Worm (Caenorhabditis elegans) whole organism, L3 larva: ENCODE results near the gene cyp-35B2.
A peak's percentile ranks its signal among the peaks of the same experiment; 100 is the strongest.

ENCODE experiments used
- R02D3.7 ChIP-seq: fragments of 150-350 bp; optimal IDR thresholded peaks from 2 replicates; lab custom pipeline; 2014; ENCODE audit warnings: missing biosample characterization, missing genetic modification characterization
- ZK546.5 ChIP-seq: sonication (generic microtip); optimal IDR thresholded peaks from 2 replicates; lab custom pipeline; 2017; ENCODE audit warnings: missing biosample characterization, missing genetic modification characterization
- ama-1 ChIP-seq: fragments of 150-350 bp; optimal IDR thresholded peaks from 2 replicates; lab custom pipeline; 2018
- ceh-28 ChIP-seq: fragments of 150-350 bp; optimal IDR thresholded peaks from 2 replicates; lab custom pipeline; 2014; ENCODE audit warnings: missing biosample characterization, missing genetic modification reagents, missing genetic modification characterization
- ceh-82 ChIP-seq: fragments of 150-350 bp; optimal IDR thresholded peaks from 2 replicates; lab custom pipeline; 2014; ENCODE audit warnings: missing biosample characterization, missing genetic modification characterization
- ceh-9 ChIP-seq: sonication (generic microtip); optimal IDR thresholded peaks from 2 replicates; lab custom pipeline; 2018; ENCODE audit warnings: missing biosample characterization, missing genetic modification characterization
- daf-12 ChIP-seq: fragments of 150-350 bp; optimal IDR thresholded peaks from 2 replicates; lab custom pipeline; 2014; ENCODE audit warnings: missing biosample characterization, missing genetic modification reagents, missing genetic modification characterization
- egl-5 ChIP-seq: fragments of 150-350 bp; optimal IDR thresholded peaks from 2 replicates; lab custom pipeline; 2017; ENCODE audit warnings: missing biosample characterization, missing genetic modification reagents, missing genetic modification characterization, inconsistent platforms
- elt-1 ChIP-seq: fragments of 150-350 bp; optimal IDR thresholded peaks from 2 replicates; lab custom pipeline; 2014; ENCODE audit warnings: missing biosample characterization, missing genetic modification characterization
- elt-3 ChIP-seq, 3 experiments: fragments of 150-350 bp in 1 of 3; sonication (generic microtip) in 2 of 3; optimal IDR thresholded peaks; 2 replicates in 2 of 3; 4 replicates in 1 of 3; lab custom pipeline; 2014 to 2017; ENCODE audit warnings: missing biosample characterization in 3 of 3, missing genetic modification characterization in 3 of 3
- eor-1 ChIP-seq, 2 experiments: fragments of 150-350 bp; optimal IDR thresholded peaks; 2 replicates each; lab custom pipeline; 2014 to 2018; ENCODE audit warnings: missing biosample characterization in 2 of 2, missing genetic modification characterization in 2 of 2
- fkh-2 ChIP-seq: fragments of 150-350 bp; optimal IDR thresholded peaks from 2 replicates; lab custom pipeline; 2014; ENCODE audit warnings: missing biosample characterization, missing genetic modification reagents, missing genetic modification characterization
- fos-1 ChIP-seq: fragments of 150-350 bp; optimal IDR thresholded peaks from 2 replicates; lab custom pipeline; 2014; ENCODE audit warnings: missing biosample characterization, missing genetic modification characterization
- hmg-11 ChIP-seq: sonication (generic microtip); optimal IDR thresholded peaks from 2 replicates; lab custom pipeline; 2016; ENCODE audit warnings: missing genetic modification characterization, missing compliant biosample characterization
- jun-1 ChIP-seq: fragments of 150-350 bp; optimal IDR thresholded peaks from 2 replicates; lab custom pipeline; 2014; ENCODE audit warnings: missing biosample characterization, missing genetic modification reagents, missing genetic modification characterization
- lin-15B ChIP-seq: fragments of 150-350 bp; optimal IDR thresholded peaks from 2 replicates; lab custom pipeline; 2014; ENCODE audit warnings: missing biosample characterization, missing genetic modification characterization
- lin-39 ChIP-seq: fragments of 150-350 bp; optimal IDR thresholded peaks from 2 replicates; lab custom pipeline; 2018; ENCODE audit warnings: missing biosample characterization, missing genetic modification reagents, missing genetic modification characterization
- mml-1 ChIP-seq: fragments of 150-350 bp; sonication (generic microtip); optimal IDR thresholded peaks from 3 replicates; lab custom pipeline; 2014; ENCODE audit warnings: missing biosample characterization, missing genetic modification characterization
- nfya-1 ChIP-seq: sonication (generic microtip); optimal IDR thresholded peaks from 2 replicates; lab custom pipeline; 2017; ENCODE audit warnings: missing genetic modification characterization, mild to moderate bottlenecking, missing compliant biosample characterization, antibody characterized with exemption, moderate library complexity; ENCODE audit not compliant: insufficient read depth
- nhr-11 ChIP-seq: fragments of 150-350 bp; optimal IDR thresholded peaks from 2 replicates; lab custom pipeline; 2014; ENCODE audit warnings: missing biosample characterization, missing genetic modification characterization
- nhr-23 ChIP-seq: fragments of 150-350 bp; optimal IDR thresholded peaks from 2 replicates; lab custom pipeline; 2014; ENCODE audit warnings: missing biosample characterization, missing genetic modification reagents, missing genetic modification characterization
- nhr-43 ChIP-seq: sonication (generic microtip); optimal IDR thresholded peaks from 2 replicates; lab custom pipeline; 2016; ENCODE audit warnings: mild to moderate bottlenecking, missing genetic modification characterization, missing compliant biosample characterization; ENCODE audit not compliant: poor library complexity, severe bottlenecking
- nhr-67 ChIP-seq: fragments of 150-350 bp; optimal IDR thresholded peaks from 2 replicates; lab custom pipeline; 2014; ENCODE audit warnings: missing biosample characterization, missing genetic modification characterization
- nhr-77 ChIP-seq: fragments of 150-350 bp; optimal IDR thresholded peaks from 2 replicates; lab custom pipeline; 2014; ENCODE audit warnings: missing biosample characterization, missing genetic modification characterization
- pha-4 ChIP-seq: fragments of 150-350 bp; optimal IDR thresholded peaks from 2 replicates; lab custom pipeline; 2014; ENCODE audit warnings: missing biosample characterization, missing genetic modification reagents, missing genetic modification characterization
- sea-2 ChIP-seq: fragments of 150-350 bp; sonication (generic microtip); optimal IDR thresholded peaks from 4 replicates; lab custom pipeline; 2014; ENCODE audit warnings: missing biosample characterization, missing genetic modification reagents, missing genetic modification characterization
- skn-1 ChIP-seq: fragments of 150-350 bp; optimal IDR thresholded peaks from 2 replicates; lab custom pipeline; 2014; ENCODE audit warnings: missing biosample characterization, missing genetic modification characterization
- snpc-4 ChIP-seq: fragments of 150-350 bp; optimal IDR thresholded peaks from 2 replicates; lab custom pipeline; 2014; ENCODE audit warnings: missing biosample characterization, missing genetic modification characterization
- tbx-2 ChIP-seq: sonication (generic microtip); optimal IDR thresholded peaks from 2 replicates; lab custom pipeline; 2016; ENCODE audit warnings: mild to moderate bottlenecking, missing genetic modification characterization, missing compliant biosample characterization
- unc-39 ChIP-seq: sonication (generic microtip); optimal IDR thresholded peaks from 4 replicates; lab custom pipeline; 2017; ENCODE audit warnings: missing biosample characterization, missing genetic modification characterization
- unc-62 ChIP-seq: fragments of 150-350 bp; sonication (generic microtip); optimal IDR thresholded peaks from 4 replicates; lab custom pipeline; 2014; ENCODE audit warnings: missing biosample characterization, missing genetic modification reagents, missing genetic modification characterization
- zag-1 ChIP-seq: fragments of 150-350 bp; optimal IDR thresholded peaks from 2 replicates; lab custom pipeline; 2014; ENCODE audit warnings: missing biosample characterization, missing genetic modification characterization
- ztf-11 ChIP-seq: fragments of 150-350 bp; optimal IDR thresholded peaks from 2 replicates; lab custom pipeline; 2014; ENCODE audit warnings: missing biosample characterization, missing genetic modification characterization

cyp-35B2 gene

DNA sequence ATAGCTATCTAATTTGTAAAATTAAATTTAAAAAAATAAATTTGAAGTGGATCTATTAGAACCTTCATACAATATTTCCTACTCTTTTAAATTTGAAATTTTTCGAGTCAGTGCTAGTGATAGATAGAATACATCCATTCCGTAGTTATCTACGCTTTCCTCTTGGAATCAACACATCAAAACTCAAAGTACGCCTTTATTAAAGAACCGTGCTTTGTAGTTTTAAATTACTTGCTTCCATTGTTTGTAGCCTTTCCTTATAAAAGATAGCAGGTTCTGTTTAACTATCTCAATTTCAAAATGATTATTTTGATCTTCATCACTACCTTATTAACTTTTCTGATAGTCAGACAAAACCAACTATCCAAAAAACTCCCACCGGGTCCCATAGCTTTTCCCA lies 3.1 kb downstream of the cyp-35B2 start, which contains the start of gene cyp-35B3:
cyp-35B3 (plus strand) TSS at position 301 of the 400 bp plus-strand sequence.
- TF ChIP-seq lin-39 (tag; lab: Kevin White, UChicago) (no peak), lin-15B (tag; lab: Kevin White, UChicago) (no peak), ceh-28 (tag; lab: Kevin White, UChicago) (no peak), fos-1 (tag; lab: Kevin White, UChicago) (no peak), skn-1 (tag; lab: Kevin White, UChicago) (no peak), pha-4 (tag; lab: Kevin White, UChicago) (no peak), snpc-4 (tag; lab: Kevin White, UChicago) (no peak), elt-1 (tag; lab: Kevin White, UChicago) (no peak), elt-3 (tag; optimal IDR thresholded peaks at IDR 0.05; lab: Kevin White, UChicago) (no peak), ceh-9 (no peak), jun-1 (tag; lab: Kevin White, UChicago) (no peak), ztf-11 (no peak), fkh-2 (no peak), unc-62 (GFP tag; lab: Kevin White, UChicago) (no peak), eor-1 (tag; optimal IDR thresholded peaks at IDR 0.05; lab: Kevin White, UChicago) (no peak), ama-1 (lab: Kevin White, UChicago) (no peak), ceh-82 (tag; lab: Kevin White, UChicago) (no peak), ZK546.5 (no peak)
- TF ChIP-seq, all 47 proteins: peak for 0

DNA sequence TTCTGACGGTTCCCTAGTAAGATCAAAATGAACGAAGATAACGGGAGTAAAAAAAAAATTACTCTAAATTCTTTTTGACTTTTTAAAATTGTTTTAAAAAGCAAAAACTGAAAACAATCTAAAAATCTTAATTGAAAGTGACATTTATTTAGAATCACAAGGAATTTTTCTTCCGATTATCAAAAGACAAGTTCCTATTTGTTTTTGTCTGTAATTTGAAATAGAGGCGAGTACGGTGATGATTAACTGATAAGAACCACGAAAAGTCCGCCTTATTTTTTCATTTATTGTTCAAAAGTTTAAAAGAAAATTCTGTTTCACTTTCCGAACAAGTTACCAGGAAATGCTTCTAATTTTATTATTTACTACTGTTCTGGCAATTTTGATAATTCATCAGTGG lies 7.8 kb downstream of the cyp-35B2 start, which contains the start of gene dach-1:
dach-1 (plus strand) TSS at position 301 of the 400 bp plus-strand sequence.
- TF ChIP-seq lin-15B (tag; lab: Kevin White, UChicago) (no peak), mml-1 (tag; lab: Kevin White, UChicago) (no peak)

DNA sequence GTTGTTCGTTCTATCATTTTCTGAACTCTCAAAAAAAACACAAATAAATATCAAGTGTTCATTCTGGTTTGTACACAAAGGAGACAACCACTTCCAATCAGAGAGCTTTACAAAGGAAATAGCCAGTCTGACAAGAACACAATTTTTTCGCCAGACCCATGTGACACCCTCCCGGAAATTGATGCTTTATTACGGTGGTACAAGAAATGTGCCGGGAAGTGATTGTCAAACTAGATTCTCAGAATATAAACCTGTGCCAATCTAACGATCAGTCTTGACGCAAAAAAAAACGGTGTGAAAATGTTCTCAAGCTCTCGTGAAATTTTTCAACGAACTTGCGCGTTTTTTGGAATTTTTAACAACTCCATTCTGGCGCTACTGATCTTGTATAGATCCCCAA lies 11.8 kb downstream of the cyp-35B2 start, which contains the start of gene str-247:
str-247 (plus strand) TSS at position 301 of the 400 bp plus-strand sequence.
- TF ChIP-seq skn-1 (tag; lab: Kevin White, UChicago): no peak
- no peak for TF ChIP-seq unc-62 (GFP tag; lab: Kevin White, UChicago)
- TF ChIP-seq nhr-43: no peak
- TF ChIP-seq nhr-23 (tag; lab: Kevin White, UChicago): no peak
- no peak for TF ChIP-seq unc-39
- TF ChIP-seq zag-1 (tag; lab: Kevin White, UChicago): no peak
- TF ChIP-seq R02D3.7 (tag; lab: Kevin White, UChicago): no peak
- TF ChIP-seq nhr-11 (tag; lab: Kevin White, UChicago): no peak
- TF ChIP-seq, all 47 proteins: peak for 0

DNA sequence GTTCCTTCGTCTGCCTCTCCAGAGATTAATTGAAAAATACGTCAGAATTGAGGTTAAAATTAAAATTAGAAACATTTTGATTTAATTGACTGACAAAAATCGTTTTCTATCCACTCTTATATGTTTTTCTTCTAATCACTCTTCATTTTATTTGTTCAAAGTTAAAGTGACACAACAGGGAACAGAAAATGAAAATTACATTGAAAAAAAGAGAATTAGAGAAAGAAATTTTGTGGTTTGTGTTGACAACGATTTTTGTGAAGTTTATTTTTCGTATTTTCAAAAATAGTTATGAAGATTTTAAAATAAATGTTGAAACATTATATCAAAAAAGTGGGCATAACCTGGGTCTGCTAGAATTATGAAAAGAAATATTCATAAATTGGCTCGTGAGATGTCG lies 15.6 kb downstream of the cyp-35B2 start, which contains the start of gene cyp-34A5:
cyp-34A5 (minus strand) TSS at position 101 of the 400 bp plus-strand sequence.
- TF ChIP-seq R02D3.7 (tag; lab: Kevin White, UChicago): no peak
- no peak for TF ChIP-seq tbx-2 (tag; lab: Kevin White, UChicago)
- no peak for TF ChIP-seq daf-12 (tag; lab: Kevin White, UChicago)
- TF ChIP-seq nhr-77 (tag; lab: Kevin White, UChicago): no peak
- TF ChIP-seq, all 47 proteins: peak for 0

DNA sequence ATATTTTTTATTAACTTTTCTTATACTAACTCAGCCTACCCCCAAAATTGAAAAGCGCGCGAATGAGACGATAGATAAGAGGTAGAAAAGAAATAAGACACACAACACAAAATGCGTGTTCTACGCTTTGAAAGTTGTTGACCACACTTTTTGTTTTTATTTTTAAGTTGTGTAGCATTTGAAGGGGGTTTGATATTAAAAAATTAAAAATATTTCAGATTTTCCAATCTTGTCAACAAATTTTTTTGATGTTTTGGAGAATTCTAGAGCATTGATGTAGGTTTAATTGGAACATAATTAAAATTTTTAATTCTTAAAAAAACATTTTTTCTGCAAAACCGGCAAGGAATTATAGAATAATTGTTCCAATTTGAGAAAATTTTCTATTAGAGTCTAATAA lies 19.3 kb downstream of the cyp-35B2 start, which contains the start of gene cyp-34A6:
cyp-34A6 (minus strand) TSS at position 101 of the 400 bp plus-strand sequence.
- TF ChIP-seq pha-4 (tag; lab: Kevin White, UChicago) (peak; percentile 17), mml-1 (tag; lab: Kevin White, UChicago) (no peak)

DNA sequence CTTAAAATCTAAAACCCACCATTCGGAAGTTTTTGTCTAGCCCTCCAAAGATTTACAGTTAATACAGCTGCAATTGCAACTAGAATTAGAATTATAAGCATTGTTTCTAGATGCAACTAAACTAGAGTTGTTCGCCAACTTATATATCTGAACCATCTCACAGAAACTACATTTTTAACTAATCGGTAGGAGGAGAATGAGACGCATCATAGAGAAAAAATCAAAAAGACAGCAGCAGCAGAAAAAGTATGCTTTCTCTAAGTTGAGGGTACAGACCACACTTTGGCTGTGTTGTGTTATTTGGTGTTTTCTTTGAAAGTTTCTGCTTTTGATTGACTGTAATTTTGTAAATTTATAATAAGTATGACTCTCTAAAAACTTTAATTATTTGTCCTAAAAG lies 21.8 kb downstream of the cyp-35B2 start, which contains the start of gene cyp-34A7:
cyp-34A7 (minus strand) TSS at position 101 of the 400 bp plus-strand sequence.
- TF ChIP-seq zag-1 (tag; lab: Kevin White, UChicago) (no peak), ceh-9 (no peak), nfya-1 (no peak), hmg-11 (no peak), nhr-11 (tag; lab: Kevin White, UChicago) (no peak), sea-2 (GFP tag; lab: Kevin White, UChicago) (no peak), egl-5 (tag; lab: Kevin White, UChicago) (no peak), eor-1 (tag; optimal IDR thresholded peaks at IDR 0.05; lab: Kevin White, UChicago) (no peak), nhr-67 (tag; lab: Kevin White, UChicago) (no peak), nhr-23 (tag; lab: Kevin White, UChicago) (no peak)
